Comparison of ENCODE assay signal across 1 fruit fly cellular context in genomic region chr3L:12417341-12417740, dm6.
TF ChIP-seq lines count a peak whose summit lies in the region.

TSS of gene ArfGAP1 (minus strand) at chr3L:12417580.

TF ChIP-seq in whole organism, embryonic, 481 proteins besides CTCF, POLR2A, EP300 and RAD21 (continued from another document):
- TF ChIP-seq corto (GFP tag; optimal IDR thresholded peaks at IDR 0.05; lab: Kevin White, UChicago): no peak
- no peak for TF ChIP-seq zf30C (GFP tag; optimal IDR thresholded peaks at IDR 0.05; lab: Kevin White, UChicago)
- TF ChIP-seq kni (GFP tag; optimal IDR thresholded peaks at IDR 0.05; lab: Kevin White, UChicago): no peak
- TF ChIP-seq CG6654 (GFP tag; optimal IDR thresholded peaks at IDR 0.05; lab: Kevin White, UChicago): no peak
- no peak for TF ChIP-seq Dip2 (GFP tag; IDR thresholded peaks at IDR 0.05; lab: Robert Waterston, UW)
- TF ChIP-seq Rx (GFP tag; IDR thresholded peaks at IDR 0.05; lab: Robert Waterston, UW): no peak
- no peak for TF ChIP-seq CG8359 (GFP tag; optimal IDR thresholded peaks at IDR 0.05; lab: Kevin White, UChicago; ENCODE audit: borderline replicate concordance)
- no peak for TF ChIP-seq odd (GFP tag; optimal IDR thresholded peaks at IDR 0.05; lab: Kevin White, UChicago)
- no peak for TF ChIP-seq Sry-β (GFP tag; optimal IDR thresholded peaks at IDR 0.05; lab: Kevin White, UChicago)
- no peak for TF ChIP-seq cas (GFP tag; IDR thresholded peaks at IDR 0.05; lab: Robert Waterston, UW)
- TF ChIP-seq NK7.1 (GFP tag; optimal IDR thresholded peaks at IDR 0.05; lab: Kevin White, UChicago): no peak
- no peak for TF ChIP-seq maf-S (GFP tag; optimal IDR thresholded peaks at IDR 0.05; lab: Kevin White, UChicago)
- no peak for TF ChIP-seq CG7372 (GFP tag; IDR thresholded peaks at IDR 0.05; lab: Robert Waterston, UW)
- TF ChIP-seq vnd (GFP tag; IDR thresholded peaks at IDR 0.05; lab: Robert Waterston, UW; ENCODE audit: partially characterized antibody): peak; percentile 92
- TF ChIP-seq Xrp1 (GFP tag; IDR thresholded peaks at IDR 0.05; lab: Robert Waterston, UW): no peak
- no peak for TF ChIP-seq CG10543 (GFP tag; optimal IDR thresholded peaks at IDR 0.05; lab: Kevin White, UChicago)
- TF ChIP-seq CG14860 (GFP tag; IDR thresholded peaks at IDR 0.05; lab: Robert Waterston, UW; ENCODE audit: partially characterized antibody): peak; percentile 90
- peak; percentile 84 for TF ChIP-seq Sry-δ (GFP tag; optimal IDR thresholded peaks at IDR 0.05; lab: Kevin White, UChicago)
- no peak for TF ChIP-seq dm (GFP tag; optimal IDR thresholded peaks at IDR 0.05; lab: Kevin White, UChicago)
- no peak for TF ChIP-seq CG8388 (GFP tag; optimal IDR thresholded peaks at IDR 0.05; lab: Kevin White, UChicago)
- TF ChIP-seq HHEX (GFP tag; optimal IDR thresholded peaks at IDR 0.05; lab: Kevin White, UChicago): no peak
- no peak for TF ChIP-seq CG12155 (GFP tag; optimal IDR thresholded peaks at IDR 0.05; lab: Kevin White, UChicago)
- peak in 1 of 3 experiments; percentile 38 for TF ChIP-seq Stat92E (GFP tag; optimal IDR thresholded peaks at IDR 0.05; lab: Kevin White, UChicago)
- no peak; the same call in 1 of the 2 replicates for TF ChIP-seq Ptx1 (GFP tag; IDR thresholded peaks at IDR 0.05; lab: Robert Waterston, UW)
- TF ChIP-seq Doc3 (GFP tag; IDR thresholded peaks at IDR 0.05; lab: Robert Waterston, UW; ENCODE audit: partially characterized antibody): peak; percentile 97
- TF ChIP-seq CG42726 (GFP tag; IDR thresholded peaks at IDR 0.05; lab: Robert Waterston, UW; ENCODE audit: partially characterized antibody): peak; percentile 96
- TF ChIP-seq pnt (GFP tag; optimal IDR thresholded peaks at IDR 0.05; lab: Kevin White, UChicago): no peak
- no peak for TF ChIP-seq ab (GFP tag; optimal IDR thresholded peaks at IDR 0.05; lab: Kevin White, UChicago)
- TF ChIP-seq CG13123 (GFP tag; optimal IDR thresholded peaks at IDR 0.05; lab: Kevin White, UChicago): no peak
- TF ChIP-seq CG2875 (GFP tag; optimal IDR thresholded peaks at IDR 0.05; lab: Kevin White, UChicago): no peak
- TF ChIP-seq ci (GFP tag; IDR thresholded peaks at IDR 0.05; lab: Robert Waterston, UW): 0 out of 3 replicates have a peak, but pooled peaks have one; percentile 42
- TF ChIP-seq trh (GFP tag; optimal IDR thresholded peaks at IDR 0.05; lab: Kevin White, UChicago): no peak
- peak; percentile 90 for TF ChIP-seq tna (GFP tag; IDR thresholded peaks at IDR 0.05; lab: Robert Waterston, UW; ENCODE audit: partially characterized antibody)
- no peak for TF ChIP-seq CG9437 (GFP tag; optimal IDR thresholded peaks at IDR 0.05; lab: Kevin White, UChicago)
- peak; percentile 75 for TF ChIP-seq sd (tag; optimal IDR thresholded peaks at IDR 0.05; lab: Kevin White, UChicago)
- no peak for TF ChIP-seq Hr39 (optimal IDR thresholded peaks at IDR 0.05; lab: Kevin White, UChicago)
- no peak for TF ChIP-seq toy (GFP tag; IDR thresholded peaks at IDR 0.05; lab: Robert Waterston, UW)
- peak; percentile 28; the same call in 1 of the 3 replicates for TF ChIP-seq CG11456 (GFP tag; IDR thresholded peaks at IDR 0.05; lab: Robert Waterston, UW)
- no peak for TF ChIP-seq CG15696 (tag; optimal IDR thresholded peaks at IDR 0.05; lab: Kevin White, UChicago)
- no peak for TF ChIP-seq CG1832 (GFP tag; optimal IDR thresholded peaks at IDR 0.05; lab: Kevin White, UChicago)
- TF ChIP-seq ro (GFP tag; IDR thresholded peaks at IDR 0.05; lab: Robert Waterston, UW): no peak
- no peak for TF ChIP-seq MTF-1 (GFP tag; optimal IDR thresholded peaks at IDR 0.05; lab: Kevin White, UChicago; ENCODE audit: borderline replicate concordance)
- TF ChIP-seq dysf (GFP tag; IDR thresholded peaks at IDR 0.05; lab: Robert Waterston, UW): no peak
- no peak for TF ChIP-seq shn (GFP tag; optimal IDR thresholded peaks at IDR 0.05; lab: Kevin White, UChicago)
- peak; percentile 98 for TF ChIP-seq Bgb (GFP tag; IDR thresholded peaks at IDR 0.05; lab: Robert Waterston, UW; ENCODE audit: partially characterized antibody)
TF ChIP-seq in whole organism, embryonic: peak in this region for 84.
